Worm (Caenorhabditis elegans) whole organism, mixed stage, embryonic: Measurements from ENCODE around the gene prmt-9.

ENCODE experiments used
- M03D4.4 ChIP-seq: sonication (generic microtip); optimal IDR thresholded peaks from 2 replicates; lab custom pipeline; 2017; ENCODE audit warnings: mild to moderate bottlenecking, missing genetic modification characterization, missing compliant biosample characterization
- bed-3 ChIP-seq: fragments of 200-800 bp; sonication (Bioruptor generic); optimal IDR thresholded peaks from 3 replicates; lab custom pipeline; 2018; ENCODE audit warnings: mild to moderate bottlenecking, missing genetic modification characterization, moderate library complexity, missing compliant biosample characterization
- blmp-1 ChIP-seq: fragments of 150-350 bp; optimal IDR thresholded peaks from 2 replicates; lab custom pipeline; 2014; ENCODE audit warnings: missing biosample characterization, missing genetic modification characterization
- ceh-39 ChIP-seq: fragments of 150-350 bp; optimal IDR thresholded peaks from 2 replicates; lab custom pipeline; 2014; ENCODE audit warnings: missing biosample characterization, missing genetic modification characterization
- ceh-43 ChIP-seq: fragments of 200-800 bp; sonication (Bioruptor generic); optimal IDR thresholded peaks from 2 replicates; lab custom pipeline; 2018; ENCODE audit warnings: mild to moderate bottlenecking, missing genetic modification characterization, moderate library complexity, missing compliant biosample characterization
- ceh-83 ChIP-seq: fragments of 200-800 bp; sonication (Bioruptor generic); optimal IDR thresholded peaks from 2 replicates; lab custom pipeline; 2018; ENCODE audit warnings: mild to moderate bottlenecking, missing genetic modification characterization, missing compliant biosample characterization
- ces-1 ChIP-seq: fragments of 150-350 bp; optimal IDR thresholded peaks from 2 replicates; lab custom pipeline; 2014; ENCODE audit warnings: missing biosample characterization, missing genetic modification reagents, missing genetic modification characterization
- cnd-1 ChIP-seq: fragments of 200-800 bp; sonication (Bioruptor generic); optimal IDR thresholded peaks from 2 replicates; lab custom pipeline; 2018; ENCODE audit warnings: mild to moderate bottlenecking, missing genetic modification characterization, missing compliant biosample characterization
- drap-1 ChIP-seq: fragments of 200-800 bp; sonication (Bioruptor generic); optimal IDR thresholded peaks from 3 replicates; lab custom pipeline; 2018; ENCODE audit warnings: mild to moderate bottlenecking, missing genetic modification characterization, missing compliant biosample characterization
- elt-1 ChIP-seq: sonication (generic microtip); optimal IDR thresholded peaks from 2 replicates; lab custom pipeline; 2017; ENCODE audit warnings: missing genetic modification characterization, mild to moderate bottlenecking, missing compliant biosample characterization, antibody characterized with exemption, moderate library complexity, borderline replicate concordance; ENCODE audit not compliant: insufficient read depth
- elt-3 ChIP-seq: fragments of 150-350 bp; optimal IDR thresholded peaks from 2 replicates; lab custom pipeline; 2014; ENCODE audit warnings: missing biosample characterization, missing genetic modification characterization
- flh-1 ChIP-seq: fragments of 200-800 bp; sonication (Bioruptor generic); optimal IDR thresholded peaks from 2 replicates; lab custom pipeline; 2018; ENCODE audit warnings: mild to moderate bottlenecking, missing genetic modification characterization, moderate library complexity, missing compliant biosample characterization
- ham-2 ChIP-seq: fragments of 200-800 bp; sonication (Bioruptor generic); optimal IDR thresholded peaks from 2 replicates; lab custom pipeline; 2018; ENCODE audit warnings: mild to moderate bottlenecking, missing genetic modification characterization, missing compliant biosample characterization
- lsy-2 ChIP-seq: fragments of 150-350 bp; optimal IDR thresholded peaks from 2 replicates; lab custom pipeline; 2014; ENCODE audit warnings: missing biosample characterization, missing genetic modification characterization
- mab-5 ChIP-seq: fragments of 150-350 bp; optimal IDR thresholded peaks from 2 replicates; lab custom pipeline; 2014; ENCODE audit warnings: missing biosample characterization, missing genetic modification characterization
- mep-1 ChIP-seq: fragments of 150-350 bp; optimal IDR thresholded peaks from 2 replicates; lab custom pipeline; 2017; ENCODE audit warnings: missing biosample characterization, missing genetic modification reagents, missing genetic modification characterization, inconsistent platforms
- mls-2 ChIP-seq: sonication (generic microtip); optimal IDR thresholded peaks from 2 replicates; lab custom pipeline; 2016; ENCODE audit warnings: mild to moderate bottlenecking, missing genetic modification characterization, moderate library complexity, missing compliant biosample characterization
- nhr-2 ChIP-seq: fragments of 150-350 bp; optimal IDR thresholded peaks from 2 replicates; lab custom pipeline; 2014; ENCODE audit warnings: missing biosample characterization, missing genetic modification characterization
- nhr-237 ChIP-seq: fragments of 150-350 bp; optimal IDR thresholded peaks from 2 replicates; lab custom pipeline; 2014; ENCODE audit warnings: missing biosample characterization, missing genetic modification characterization
- nhr-76 ChIP-seq: sonication (generic microtip); optimal IDR thresholded peaks from 2 replicates; lab custom pipeline; 2017; ENCODE audit warnings: missing biosample characterization, missing genetic modification characterization
- pha-4 ChIP-seq: fragments of 150-350 bp; optimal IDR thresholded peaks from 2 replicates; lab custom pipeline; 2018; ENCODE audit warnings: missing biosample characterization, missing genetic modification reagents, missing genetic modification characterization
- sem-2 ChIP-seq: fragments of 200-800 bp; sonication (Bioruptor generic); optimal IDR thresholded peaks from 2 replicates; lab custom pipeline; 2018; ENCODE audit warnings: mild to moderate bottlenecking, missing genetic modification characterization, missing compliant biosample characterization
- snpc-4 ChIP-seq: fragments of 150-350 bp; optimal IDR thresholded peaks from 2 replicates; lab custom pipeline; 2014; ENCODE audit warnings: missing biosample characterization, missing genetic modification characterization
- sptf-1 ChIP-seq: sonication (generic microtip); optimal IDR thresholded peaks from 2 replicates; lab custom pipeline; 2017; ENCODE audit warnings: mild to moderate bottlenecking, missing genetic modification characterization, moderate library complexity, missing compliant biosample characterization
- tbx-8 ChIP-seq: fragments of 200-800 bp; sonication (Bioruptor generic); optimal IDR thresholded peaks from 2 replicates; lab custom pipeline; 2018; ENCODE audit warnings: mild to moderate bottlenecking, missing genetic modification characterization, moderate library complexity, missing compliant biosample characterization
- unc-120 ChIP-seq: sonication (generic microtip); optimal IDR thresholded peaks from 2 replicates; lab custom pipeline; 2017; ENCODE audit warnings: missing genetic modification characterization, missing compliant biosample characterization; ENCODE audit not compliant: poor library complexity, severe bottlenecking
- unc-39 ChIP-seq: fragments of 150-350 bp; optimal IDR thresholded peaks from 2 replicates; lab custom pipeline; 2014; ENCODE audit warnings: missing biosample characterization, missing genetic modification characterization
- unc-62 ChIP-seq: fragments of 150-350 bp; optimal IDR thresholded peaks from 2 replicates; lab custom pipeline; 2014; ENCODE audit warnings: missing biosample characterization, missing genetic modification reagents, missing genetic modification characterization
- zip-8 ChIP-seq: fragments of 150-350 bp; optimal IDR thresholded peaks from 2 replicates; lab custom pipeline; 2014; ENCODE audit warnings: missing biosample characterization, missing genetic modification characterization
- ztf-11 ChIP-seq: fragments of 150-350 bp; optimal IDR thresholded peaks from 2 replicates; lab custom pipeline; 2014; ENCODE audit warnings: missing biosample characterization, missing genetic modification characterization

Gene prmt-9

DNA sequence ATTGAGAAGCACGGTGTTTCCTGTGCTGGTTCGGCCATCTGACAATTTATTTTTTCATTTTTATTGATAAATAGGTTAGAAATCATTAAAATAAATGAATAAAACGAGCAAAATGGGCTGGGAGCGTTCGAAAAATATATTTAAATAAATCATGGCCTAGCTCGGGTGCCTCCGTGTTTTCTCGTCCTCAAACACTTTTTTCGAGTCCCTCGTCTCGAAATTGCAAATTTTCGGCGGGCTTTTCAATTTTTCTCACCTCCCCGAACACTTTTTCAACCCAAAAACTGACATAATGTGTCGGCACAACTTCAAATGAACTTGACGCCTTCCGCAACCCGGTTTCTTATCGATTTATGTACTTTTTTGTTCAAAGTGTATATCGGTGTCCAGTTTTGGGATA, at the start of gene prmt-9:
Gene prmt-9, minus strand, starts transcription at position 38 of the 400 bp plus-strand sequence.
- no peak for TF ChIP-seq zip-8 (tag; lab: Kevin White, UChicago)
- no peak for TF ChIP-seq ceh-43 (GFP tag; lab: Kevin White, UChicago)
- no peak for TF ChIP-seq drap-1 (GFP tag; lab: Kevin White, UChicago)
- TF ChIP-seq ces-1, result no peak
- TF ChIP-seq blmp-1, result no peak
- no peak for TF ChIP-seq sptf-1 (tag; lab: Kevin White, UChicago)
- no peak for TF ChIP-seq elt-1 (tag; lab: Kevin White, UChicago)
- TF ChIP-seq sem-2, result no peak
- no peak for TF ChIP-seq elt-3 (tag; lab: Kevin White, UChicago)
- TF ChIP-seq bed-3 (GFP tag; lab: Kevin White, UChicago), result no peak
- no peak for TF ChIP-seq nhr-76 (tag; lab: Kevin White, UChicago)
- no peak for TF ChIP-seq unc-62 (GFP tag; lab: Kevin White, UChicago)
- TF ChIP-seq ztf-11, result no peak
- no peak for TF ChIP-seq mab-5
- no peak for TF ChIP-seq cnd-1
- TF ChIP-seq unc-120 (tag; lab: Kevin White, UChicago), result no peak

DNA sequence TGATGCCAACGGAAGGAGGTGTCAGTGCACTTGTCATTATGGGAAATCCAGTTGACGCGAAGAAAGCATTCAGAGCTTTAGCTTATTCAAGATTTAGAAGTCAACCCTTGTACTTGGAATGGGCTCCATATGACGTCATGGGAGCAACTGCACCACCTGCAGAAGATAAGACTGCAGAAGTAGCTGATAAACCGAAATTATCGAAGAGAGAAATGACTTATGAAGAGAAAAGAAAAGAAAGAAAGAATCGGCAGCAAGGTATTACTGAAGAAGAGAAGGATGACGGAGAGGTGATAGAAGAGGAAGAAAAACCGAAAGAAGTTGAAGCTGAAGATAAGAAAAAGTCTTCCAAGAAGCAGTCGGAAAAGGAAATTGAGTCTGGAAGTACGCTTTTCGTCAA, 44.0 kb upstream of the prmt-9 start:
- TF ChIP-seq flh-1 (GFP tag; lab: Kevin White, UChicago) (no peak), mab-5 (no peak), mls-2 (tag; lab: Kevin White, UChicago) (no peak), drap-1 (GFP tag; lab: Kevin White, UChicago) (no peak), M03D4.4 (no peak), cnd-1 (no peak), tbx-8 (GFP tag; lab: Kevin White, UChicago) (no peak), zip-8 (tag; lab: Kevin White, UChicago) (no peak), ceh-83 (no peak), ces-1 (no peak), blmp-1 (no peak), ceh-39 (tag; lab: Kevin White, UChicago) (no peak), sptf-1 (tag; lab: Kevin White, UChicago) (no peak), bed-3 (GFP tag; lab: Kevin White, UChicago) (no peak), ceh-43 (GFP tag; lab: Kevin White, UChicago) (no peak), sem-2 (no peak)
- TF ChIP-seq, all 35 proteins: peak for 0

DNA sequence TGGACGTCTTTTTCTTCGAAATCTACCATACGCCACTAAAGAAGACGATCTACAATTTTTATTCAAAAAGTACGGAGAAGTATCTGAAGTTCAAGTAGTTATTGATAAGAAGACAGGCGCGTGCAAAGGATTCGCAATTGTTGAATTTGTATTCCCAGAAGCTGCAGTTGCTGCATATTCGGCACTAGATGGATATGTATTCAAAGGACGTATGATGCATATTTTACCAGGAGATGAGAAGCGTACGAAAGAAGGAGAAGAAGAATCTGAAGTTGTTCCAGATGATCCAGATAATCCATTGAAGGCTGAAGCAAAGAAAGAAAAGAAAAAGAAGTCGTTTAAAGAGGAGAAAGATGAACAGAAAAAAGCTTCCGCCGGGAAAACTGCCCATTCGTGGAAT, 41.7 kb upstream of the prmt-9 start:
- TF ChIP-seq sem-2, result no peak
- no peak for TF ChIP-seq M03D4.4
- TF ChIP-seq pha-4 (tag; lab: Kevin White, UChicago), result no peak
- TF ChIP-seq unc-62 (GFP tag; lab: Kevin White, UChicago), result no peak
- no peak for TF ChIP-seq unc-120 (tag; lab: Kevin White, UChicago)
- TF ChIP-seq tbx-8 (GFP tag; lab: Kevin White, UChicago), result no peak
- no peak for TF ChIP-seq ceh-83
- no peak for TF ChIP-seq flh-1 (GFP tag; lab: Kevin White, UChicago)
- no peak for TF ChIP-seq nhr-237 (tag; lab: Kevin White, UChicago)
- no peak for TF ChIP-seq lsy-2 (tag; lab: Kevin White, UChicago)
- no peak for TF ChIP-seq nhr-2 (tag; lab: Kevin White, UChicago)
- TF ChIP-seq blmp-1, result no peak
- TF ChIP-seq snpc-4 (tag; lab: Kevin White, UChicago), result no peak
- no peak for TF ChIP-seq ham-2 (GFP tag; lab: Kevin White, UChicago)
- no peak for TF ChIP-seq elt-1 (tag; lab: Kevin White, UChicago)
- no peak for TF ChIP-seq ceh-43 (GFP tag; lab: Kevin White, UChicago)

DNA sequence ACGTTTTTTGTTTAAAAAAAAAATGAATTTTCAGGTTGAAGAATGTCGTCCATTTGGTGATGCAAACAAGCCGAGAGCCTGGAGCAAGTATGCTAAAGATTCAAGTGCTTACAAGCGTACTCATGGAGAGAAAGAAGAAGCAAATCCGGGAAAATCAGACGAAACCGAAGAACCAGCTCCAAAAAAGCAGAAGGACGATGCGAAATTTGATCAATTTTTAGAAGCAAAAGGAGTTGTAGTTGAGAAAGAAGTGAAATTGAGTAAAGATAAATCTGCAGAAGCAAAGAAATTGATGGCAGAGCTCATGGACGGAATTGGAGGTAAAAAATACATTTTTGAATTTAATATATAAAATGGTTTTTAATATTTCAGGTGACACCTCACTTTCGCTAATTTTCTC, 41.0 kb upstream of the prmt-9 start:
- TF ChIP-seq ceh-39 (tag; lab: Kevin White, UChicago) (no peak), mep-1 (tag; lab: Kevin White, UChicago) (no peak), ceh-43 (GFP tag; lab: Kevin White, UChicago) (no peak), ham-2 (GFP tag; lab: Kevin White, UChicago) (no peak), flh-1 (GFP tag; lab: Kevin White, UChicago) (no peak), nhr-2 (tag; lab: Kevin White, UChicago) (no peak), bed-3 (GFP tag; lab: Kevin White, UChicago) (no peak), nhr-237 (tag; lab: Kevin White, UChicago) (no peak), M03D4.4 (no peak), zip-8 (tag; lab: Kevin White, UChicago) (no peak), unc-62 (GFP tag; lab: Kevin White, UChicago) (no peak), ces-1 (no peak), lsy-2 (tag; lab: Kevin White, UChicago) (no peak), ceh-83 (no peak), snpc-4 (tag; lab: Kevin White, UChicago) (no peak), drap-1 (GFP tag; lab: Kevin White, UChicago) (no peak), unc-39 (tag; lab: Kevin White, UChicago) (no peak), mab-5 (no peak), blmp-1 (no peak)
